Worm (Caenorhabditis elegans) whole organism, midembryonic: ENCODE results near the gene C26B2.2.

Source experiments
- flt-1 ChIP-seq: fragments of 200-800 bp; sonication (Bioruptor generic); IDR thresholded peaks from 2 replicates; pipeline ENCODE4 v1.3.6; 2022; ENCODE audit warnings: missing genetic modification characterization, missing compliant biosample characterization
- klf-2 ChIP-seq: fragments of 200-800 bp; sonication (Bioruptor generic); conservative IDR thresholded peaks from 2 replicates; pipeline ENCODE4 v1.3.6; 2022; ENCODE audit warnings: missing genetic modification reagents, missing genetic modification characterization, missing compliant biosample characterization
- med-1 ChIP-seq: sonication (generic microtip); optimal IDR thresholded peaks from 2 replicates; lab custom pipeline; 2017; ENCODE audit warnings: missing genetic modification characterization, mild to moderate bottlenecking, missing compliant biosample characterization, antibody characterized with exemption, missing genetic modification reagents; ENCODE audit not compliant: insufficient read depth
- ref-1 ChIP-seq: fragments of 200-800 bp; sonication (Bioruptor generic); conservative IDR thresholded peaks from 2 replicates; pipeline ENCODE4 v1.3.6; 2022; ENCODE audit warnings: missing genetic modification reagents, missing genetic modification characterization, missing compliant biosample characterization
- tab-1 ChIP-seq: fragments of 200-800 bp; sonication (Bioruptor generic); IDR thresholded peaks from 2 replicates; pipeline ENCODE4 v1.3.6; 2022; ENCODE audit warnings: missing genetic modification characterization, missing compliant biosample characterization
- ztf-23 ChIP-seq: fragments of 200-800 bp; sonication (Bioruptor generic); IDR thresholded peaks from 2 replicates; pipeline ENCODE4 v1.3.6; 2022; ENCODE audit warnings: missing genetic modification reagents, missing genetic modification characterization, missing compliant biosample characterization
- ztf-29 ChIP-seq: fragments of 200-800 bp; sonication (Bioruptor generic); IDR thresholded peaks from 2 replicates; pipeline ENCODE4 v1.3.6; 2022; ENCODE audit warnings: missing genetic modification reagents, missing genetic modification characterization, missing compliant biosample characterization

DNA sequence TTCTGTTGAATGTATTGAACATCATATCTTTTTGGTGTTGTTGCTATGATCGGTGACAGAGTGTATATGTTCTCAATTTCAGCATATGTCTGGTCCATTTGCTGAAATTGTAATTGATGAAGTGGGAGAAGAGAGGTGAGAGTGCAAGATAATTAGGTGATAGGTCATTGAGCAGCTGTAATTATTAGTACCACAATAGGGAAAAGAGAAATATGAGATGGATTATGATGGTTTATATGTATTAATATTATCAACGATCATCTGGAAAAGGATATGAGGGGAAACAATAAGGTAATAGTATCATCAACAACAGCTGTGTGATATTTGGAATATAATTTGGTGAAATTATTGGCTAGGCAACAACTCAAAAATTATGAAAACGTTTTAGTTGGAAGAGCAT, 9.6 kb downstream of the C26B2.2 start, which contains the start of gene Y42H9B.3:
- no peak for TF ChIP-seq tab-1
- no peak for TF ChIP-seq ztf-23 (GFP tag; lab: Robert Waterston, UW)
- TF ChIP-seq klf-2 (GFP tag; lab: Robert Waterston, UW), result no peak
- no peak for TF ChIP-seq flt-1 (GFP tag; lab: Robert Waterston, UW)
- TF ChIP-seq med-1 (GFP tag; lab: Kevin White, UChicago), result no peak
- no peak for TF ChIP-seq ref-1 (GFP tag; lab: Robert Waterston, UW)
- TF ChIP-seq ztf-29, result no peak
